Fruit fly (Drosophila melanogaster) whole organism, embryonic: ENCODE measurements around the gene GILT3.

Source experiments
- BtbVII ChIP-seq: fragments of 200-800 bp; sonication (Bioruptor generic); optimal IDR thresholded peaks from 3 replicates; lab custom pipeline; 2017; ENCODE audit warnings: missing biosample characterization, mild to moderate bottlenecking, missing genetic modification characterization
- Bteb2 ChIP-seq: fragments of 200-800 bp; sonication (Bioruptor generic); optimal IDR thresholded peaks from 2 replicates; lab custom pipeline; 2016; ENCODE audit warnings: missing biosample characterization, missing genetic modification characterization
- CG10267 ChIP-seq: fragments of 200-800 bp; sonication (Bioruptor generic); optimal IDR thresholded peaks from 2 replicates; lab custom pipeline; 2018; ENCODE audit warnings: missing biosample characterization, mild to moderate bottlenecking, missing genetic modification characterization, moderate library complexity
- CG10654 ChIP-seq: fragments of 200-800 bp; sonication (Bioruptor generic); optimal IDR thresholded peaks from 2 replicates; lab custom pipeline; 2016; ENCODE audit warnings: missing biosample characterization, missing genetic modification characterization
- CG18599 ChIP-seq: fragments of 200-800 bp; sonication (Bioruptor generic); optimal IDR thresholded peaks from 3 replicates; lab custom pipeline; 2017; ENCODE audit warnings: missing biosample characterization, missing genetic modification characterization, mild to moderate bottlenecking, moderate library complexity, missing genetic modification reagents
- CG2875 ChIP-seq: fragments of 200-800 bp; sonication (Bioruptor generic); optimal IDR thresholded peaks from 2 replicates; lab custom pipeline; 2017; ENCODE audit warnings: missing biosample characterization, mild to moderate bottlenecking, missing genetic modification characterization, missing genetic modification reagents
- CG33213 ChIP-seq: fragments of 200-800 bp; sonication (Bioruptor generic); optimal IDR thresholded peaks from 3 replicates; lab custom pipeline; 2016; ENCODE audit warnings: missing biosample characterization, missing genetic modification characterization
- CG3847 ChIP-seq: fragments of 200-800 bp; sonication (Bioruptor generic); IDR thresholded peaks from 2 replicates; pipeline ENCODE4 v1.3.6; 2022; ENCODE audit warnings: missing biosample characterization, missing genetic modification characterization
- CG4328 ChIP-seq: fragments of 200-800 bp; sonication (Bioruptor generic); optimal IDR thresholded peaks from 3 replicates; lab custom pipeline; 2017; ENCODE audit warnings: missing biosample characterization, missing genetic modification reagents, missing genetic modification characterization
- CG4360 ChIP-seq: fragments of 200-800 bp; sonication (Bioruptor generic); IDR thresholded peaks from 2 replicates; pipeline ENCODE4 v1.3.6; 2022; ENCODE audit warnings: missing biosample characterization, missing genetic modification characterization
- CG4707 ChIP-seq: fragments of 200-800 bp; sonication (Bioruptor generic); optimal IDR thresholded peaks from 2 replicates; lab custom pipeline; 2018; ENCODE audit warnings: missing biosample characterization, mild to moderate bottlenecking, missing genetic modification characterization, moderate library complexity
- CG4730 ChIP-seq: fragments of 200-800 bp; sonication (Bioruptor generic); IDR thresholded peaks from 2 replicates; pipeline ENCODE4 v1.3.6; 2022; ENCODE audit warnings: missing biosample characterization, missing genetic modification characterization
- CG5953 ChIP-seq: fragments of 200-800 bp; sonication (Bioruptor generic); IDR thresholded peaks from 2 replicates; pipeline ENCODE4 v1.3.6; 2022; ENCODE audit warnings: missing biosample characterization, missing genetic modification characterization
- CG6175 ChIP-seq: fragments of 200-800 bp; sonication (Bioruptor generic); IDR thresholded peaks from 3 replicates; pipeline ENCODE4 v1.3.6; 2022; ENCODE audit warnings: missing biosample characterization, missing genetic modification characterization
- CG7839 ChIP-seq: fragments of 200-800 bp; sonication (Bioruptor generic); optimal IDR thresholded peaks from 3 replicates; lab custom pipeline; 2018; ENCODE audit warnings: missing biosample characterization, mild to moderate bottlenecking, missing genetic modification characterization, moderate library complexity
- CG8388 ChIP-seq: fragments of 200-800 bp; sonication (Bioruptor generic); optimal IDR thresholded peaks from 2 replicates; lab custom pipeline; 2019; ENCODE audit warnings: missing biosample characterization, mild to moderate bottlenecking, missing genetic modification characterization, moderate library complexity
- CG8478 ChIP-seq: fragments of >200 bp; optimal IDR thresholded peaks from 2 replicates; lab custom pipeline; 2018
- Chrac-16 ChIP-seq: fragments of 200-800 bp; sonication (Bioruptor generic); optimal IDR thresholded peaks from 3 replicates; lab custom pipeline; 2016; ENCODE audit warnings: missing biosample characterization, missing genetic modification characterization
- Ets97D ChIP-seq: fragments of 200-800 bp; sonication (Bioruptor generic); optimal IDR thresholded peaks from 3 replicates; lab custom pipeline; 2016; ENCODE audit warnings: missing biosample characterization, missing genetic modification characterization
- HHEX ChIP-seq: fragments of 200-800 bp; sonication (Bioruptor generic); optimal IDR thresholded peaks from 3 replicates; lab custom pipeline; 2017; ENCODE audit warnings: missing biosample characterization, mild to moderate bottlenecking, missing genetic modification characterization, missing genetic modification reagents
- Lhr ChIP-seq: fragments of 200-800 bp; sonication (Bioruptor generic); optimal IDR thresholded peaks from 3 replicates; lab custom pipeline; 2017; ENCODE audit warnings: mild to moderate bottlenecking, missing biosample characterization, missing genetic modification reagents, missing genetic modification characterization
- MESR4 ChIP-seq: fragments of 200-800 bp; sonication (Bioruptor generic); optimal IDR thresholded peaks from 2 replicates; lab custom pipeline; 2018; ENCODE audit warnings: missing biosample characterization, mild to moderate bottlenecking, missing genetic modification characterization, moderate library complexity
- Mad ChIP-seq: fragments of 200-800 bp; sonication (Bioruptor generic); optimal IDR thresholded peaks from 2 replicates; lab custom pipeline; 2016; ENCODE audit warnings: missing biosample characterization, missing genetic modification characterization
- NC2β ChIP-seq: fragments of 200-800 bp; sonication (Bioruptor generic); optimal IDR thresholded peaks from 2 replicates; lab custom pipeline; 2016; ENCODE audit warnings: missing biosample characterization, missing genetic modification characterization
- NK7.1 ChIP-seq: fragments of 200-800 bp; sonication (Bioruptor generic); optimal IDR thresholded peaks from 3 replicates; lab custom pipeline; 2016; ENCODE audit warnings: missing biosample characterization, missing genetic modification characterization
- Nf-YA ChIP-seq: fragments of 200-800 bp; sonication (Bioruptor generic); IDR thresholded peaks from 2 replicates; pipeline ENCODE4 v1.3.6; 2022; ENCODE audit warnings: missing biosample characterization, missing genetic modification characterization
- Six4 ChIP-seq: fragments of 200-800 bp; sonication (Bioruptor generic); optimal IDR thresholded peaks from 2 replicates; lab custom pipeline; 2016; ENCODE audit warnings: missing biosample characterization, missing genetic modification characterization
- Sox102F ChIP-seq: fragments of 200-800 bp; sonication (Bioruptor generic); optimal IDR thresholded peaks from 2 replicates; lab custom pipeline; 2018; ENCODE audit warnings: missing biosample characterization, mild to moderate bottlenecking, missing genetic modification characterization, moderate library complexity
- Ssrp ChIP-seq: fragments of 200-800 bp; sonication (Bioruptor generic); optimal IDR thresholded peaks from 2 replicates; lab custom pipeline; 2018; ENCODE audit warnings: missing biosample characterization, mild to moderate bottlenecking, missing genetic modification characterization, moderate library complexity
- ara ChIP-seq: fragments of 200-800 bp; sonication (Bioruptor generic); IDR thresholded peaks from 2 replicates; pipeline ENCODE4 v1.3.6; 2022; ENCODE audit warnings: missing biosample characterization, missing genetic modification characterization
- chif ChIP-seq, 2 experiments: fragments of 200-800 bp; sonication (Bioruptor generic); optimal IDR thresholded peaks; 3 replicates each; lab custom pipeline; 2016; ENCODE audit warnings: missing biosample characterization in 2 of 2, missing genetic modification characterization in 2 of 2
- chinmo ChIP-seq: fragments of 200-800 bp; sonication (Bioruptor generic); IDR thresholded peaks from 4 replicates; pipeline ENCODE4 v1.3.6; 2022; ENCODE audit warnings: missing biosample characterization, missing genetic modification characterization; ENCODE audit not compliant: partially characterized antibody
- chn ChIP-seq: fragments of 200-800 bp; sonication (Bioruptor generic); optimal IDR thresholded peaks from 2 replicates; lab custom pipeline; 2016; ENCODE audit warnings: missing biosample characterization, missing genetic modification characterization
- ems ChIP-seq: fragments of 200-800 bp; sonication (Bioruptor generic); optimal IDR thresholded peaks from 3 replicates; lab custom pipeline; 2016; ENCODE audit warnings: missing biosample characterization, missing genetic modification characterization
- ftz-f1 ChIP-seq: fragments of 200-800 bp; sonication (Bioruptor generic); optimal IDR thresholded peaks from 2 replicates; lab custom pipeline; 2016; ENCODE audit warnings: missing biosample characterization, missing genetic modification characterization
- gro ChIP-seq: fragments of 200-800 bp; sonication (Bioruptor generic); optimal IDR thresholded peaks from 2 replicates; lab custom pipeline; 2016; ENCODE audit warnings: missing biosample characterization, missing genetic modification characterization
- jing ChIP-seq: fragments of 200-800 bp; sonication (Bioruptor generic); optimal IDR thresholded peaks from 2 replicates; lab custom pipeline; 2018; ENCODE audit warnings: missing biosample characterization, mild to moderate bottlenecking, missing genetic modification characterization
- knrl ChIP-seq: fragments of 200-800 bp; sonication (Bioruptor generic); IDR thresholded peaks from 3 replicates; pipeline ENCODE4 v1.3.6; 2022; ENCODE audit warnings: missing biosample characterization, missing genetic modification characterization; ENCODE audit not compliant: partially characterized antibody
- lilli ChIP-seq: fragments of 200-800 bp; sonication (Bioruptor generic); optimal IDR thresholded peaks from 3 replicates; lab custom pipeline; 2016; ENCODE audit warnings: missing biosample characterization, missing genetic modification characterization
- mam ChIP-seq: fragments of 200-800 bp; sonication (Bioruptor generic); optimal IDR thresholded peaks from 3 replicates; lab custom pipeline; 2016; ENCODE audit warnings: missing biosample characterization, missing genetic modification characterization
- mld ChIP-seq: fragments of 200-800 bp; sonication (Bioruptor generic); IDR thresholded peaks from 3 replicates; pipeline ENCODE4 v1.3.6; 2022; ENCODE audit warnings: missing biosample characterization, missing genetic modification characterization; ENCODE audit not compliant: partially characterized antibody
- nau ChIP-seq: fragments of 200-800 bp; sonication (Bioruptor generic); optimal IDR thresholded peaks from 3 replicates; lab custom pipeline; 2017; ENCODE audit warnings: missing biosample characterization, mild to moderate bottlenecking, missing genetic modification characterization, missing genetic modification reagents
- nerfin-1 ChIP-seq: fragments of 200-800 bp; sonication (Bioruptor generic); optimal IDR thresholded peaks from 3 replicates; lab custom pipeline; 2019; ENCODE audit warnings: missing biosample characterization, mild to moderate bottlenecking, missing genetic modification characterization, moderate library complexity
- pum ChIP-seq: fragments of 200-800 bp; sonication (Bioruptor generic); optimal IDR thresholded peaks from 2 replicates; lab custom pipeline; 2016; ENCODE audit warnings: missing biosample characterization, missing genetic modification characterization
- ranshi ChIP-seq: fragments of 200-800 bp; sonication (Bioruptor generic); IDR thresholded peaks from 2 replicates; pipeline ENCODE4 v1.3.6; 2022; ENCODE audit warnings: missing biosample characterization, missing genetic modification characterization
- sim ChIP-seq: fragments of 200-800 bp; sonication (Bioruptor generic); IDR thresholded peaks from 2 replicates; pipeline ENCODE4 v1.3.6; 2022; ENCODE audit warnings: missing biosample characterization, missing genetic modification characterization
- sob ChIP-seq: fragments of 200-800 bp; sonication (Bioruptor generic); IDR thresholded peaks from 2 replicates; pipeline ENCODE4 v1.3.6; 2022; ENCODE audit warnings: missing biosample characterization, missing genetic modification characterization
- sug ChIP-seq: fragments of 200-800 bp; optimal IDR thresholded peaks from 2 replicates; lab custom pipeline; 2019; ENCODE audit warnings: missing biosample characterization, mild to moderate bottlenecking, missing genetic modification characterization, moderate library complexity

GILT3 gene

dm6 chr3R:23657357-23658318, 19.5 kb upstream of the GILT3 start (continued):
- TF ChIP-seq ems (GFP tag; lab: Kevin White, UChicago): no peak
- peak; percentile 30 for TF ChIP-seq Mad (GFP tag; lab: Kevin White, UChicago)
- peak; percentile 70 for TF ChIP-seq ftz-f1 (GFP tag; lab: Kevin White, UChicago)
- TF ChIP-seq CG7839 (tag; lab: Kevin White, UChicago): peak; percentile 33
- TF ChIP-seq Ssrp (tag; lab: Kevin White, UChicago): no peak
- TF ChIP-seq lilli (GFP tag; lab: Kevin White, UChicago): peak; percentile 12
- peak; percentile 80 for TF ChIP-seq HHEX
- TF ChIP-seq Sox102F (GFP tag; lab: Kevin White, UChicago): peak; percentile 35
- TF ChIP-seq gro (GFP tag; lab: Kevin White, UChicago): no peak
- TF ChIP-seq knrl (GFP tag; lab: Robert Waterston, UW): no peak
- TF ChIP-seq CG8478 (lab: Kevin White, UChicago): no peak
- TF ChIP-seq CG18599 (GFP tag; lab: Kevin White, UChicago): peak; percentile 82
- TF ChIP-seq CG33213 (GFP tag; lab: Kevin White, UChicago): peak; percentile 47
- peak; percentile 17 for TF ChIP-seq mam
- peak; percentile 60 for TF ChIP-seq Lhr (GFP tag; lab: Kevin White, UChicago)
- TF ChIP-seq Chrac-16: no peak
- peak; percentile 86 for TF ChIP-seq CG2875 (GFP tag; lab: Kevin White, UChicago)
- TF ChIP-seq CG4328 (GFP tag; lab: Kevin White, UChicago): peak; percentile 58
- peak; percentile 32; the same call in 1 of the 2 replicates for TF ChIP-seq CG4360 (GFP tag; lab: Robert Waterston, UW)
- peak; percentile 22 for TF ChIP-seq CG10654
- TF ChIP-seq Ets97D (GFP tag; lab: Kevin White, UChicago): no peak
- TF ChIP-seq sug: peak; percentile 78
- peak; percentile 76 for TF ChIP-seq nerfin-1 (tag; lab: Kevin White, UChicago)
- TF ChIP-seq NK7.1 (GFP tag; lab: Kevin White, UChicago): peak; percentile 83
- peak; percentile 22 for TF ChIP-seq Bteb2
- peak; percentile 50 for TF ChIP-seq BtbVII (GFP tag; lab: Kevin White, UChicago)
- TF ChIP-seq ara (GFP tag; lab: Robert Waterston, UW): peak; percentile 54; the same call in 1 of the 2 replicates
- TF ChIP-seq CG10267 (tag; lab: Kevin White, UChicago): peak; percentile 20
- TF ChIP-seq Six4 (GFP tag; lab: Kevin White, UChicago): no peak
- TF ChIP-seq CG4707: peak; percentile 66
- TF ChIP-seq ranshi (GFP tag; lab: Robert Waterston, UW): no peak; the same call in 1 of the 2 replicates
- TF ChIP-seq nau (GFP tag; lab: Kevin White, UChicago): peak; percentile 78
- no peak for TF ChIP-seq CG5953 (GFP tag; lab: Robert Waterston, UW)
- no peak for TF ChIP-seq Nf-YA
- TF ChIP-seq NC2β (GFP tag; lab: Kevin White, UChicago): peak; percentile 73
- no peak for TF ChIP-seq jing
- TF ChIP-seq sob (GFP tag; lab: Robert Waterston, UW): peak; percentile 47; the same call in 1 of the 2 replicates
- peak; percentile 31; the same call in 1 of the 4 replicates for TF ChIP-seq chinmo
- no peak for TF ChIP-seq MESR4 (GFP tag; lab: Kevin White, UChicago)
- TF ChIP-seq CG3847 (GFP tag; lab: Robert Waterston, UW): 0 out of 2 replicates have a peak, but pooled peaks have one; percentile 4
- 0 out of 2 replicates have a peak, but pooled peaks have one; percentile 37 for TF ChIP-seq sim (GFP tag; lab: Robert Waterston, UW)
- no peak for TF ChIP-seq mld (GFP tag; lab: Robert Waterston, UW)
- peak in 1 of 2 experiments; percentile 72 for TF ChIP-seq chif (GFP tag; optimal IDR thresholded peaks at IDR 0.05; lab: Kevin White, UChicago)
- no peak for TF ChIP-seq chn
- no peak for TF ChIP-seq CG6175
- peak; percentile 56 for TF ChIP-seq pum (GFP tag; lab: Kevin White, UChicago)
- TF ChIP-seq CG8388 (GFP tag; lab: Kevin White, UChicago): peak; percentile 3
- no peak for TF ChIP-seq CG4730 (GFP tag; lab: Robert Waterston, UW)
